Worm (Caenorhabditis elegans) whole organism, young adult: ENCODE results near the gene dnj-25.

Experiments
- K11D2.4 ChIP-seq: fragments of 200-800 bp; sonication (Bioruptor generic); IDR thresholded peaks from 2 replicates; pipeline ENCODE4 v1.3.6; 2022; ENCODE audit warnings: missing genetic modification reagents, missing genetic modification characterization, missing compliant biosample characterization
- madf-3 ChIP-seq: fragments of 200-800 bp; sonication (Bioruptor generic); IDR thresholded peaks from 2 replicates; pipeline ENCODE4 v1.3.6; 2022; ENCODE audit warnings: missing genetic modification reagents, missing genetic modification characterization, missing compliant biosample characterization

- TF ChIP-seq K11D2.4 (GFP tag; lab: Robert Waterston, UW) (no peak), madf-3 (GFP tag; lab: Robert Waterston, UW) (no peak)
Observed at ce11 chrV:20792371-20792890, 48.3 kb upstream of the dnj-25 start, which contains the start of gene Y44A6D.3.
